Fruit fly (Drosophila melanogaster) whole organism, embryonic: ENCODE measurements around the gene CG13699.

Source experiments
- B-H1 ChIP-seq: fragments of 200-800 bp; sonication (Bioruptor generic); IDR thresholded peaks from 3 replicates; pipeline ENCODE4 v1.3.6; 2022; ENCODE audit warnings: missing biosample characterization, missing genetic modification characterization
- Bgb ChIP-seq: fragments of 200-800 bp; sonication (Bioruptor generic); IDR thresholded peaks from 2 replicates; pipeline ENCODE4 v1.3.6; 2022; ENCODE audit warnings: missing biosample characterization, missing genetic modification characterization; ENCODE audit not compliant: partially characterized antibody
- Blimp-1 ChIP-seq: fragments of 200-800 bp; sonication (Bioruptor generic); optimal IDR thresholded peaks from 3 replicates; lab custom pipeline; 2018; ENCODE audit warnings: missing biosample characterization, missing genetic modification characterization, mild to moderate bottlenecking, moderate library complexity, missing genetic modification reagents
- CG10274 ChIP-seq: fragments of 200-800 bp; sonication (Bioruptor generic); optimal IDR thresholded peaks from 3 replicates; lab custom pipeline; 2017; ENCODE audit warnings: missing biosample characterization, mild to moderate bottlenecking, missing genetic modification characterization
- CG11093 ChIP-seq: fragments of 200-800 bp; sonication (Bioruptor generic); IDR thresholded peaks from 3 replicates; pipeline ENCODE4 v1.3.6; 2022; ENCODE audit warnings: missing biosample characterization, missing genetic modification characterization
- CG11504 ChIP-seq: fragments of 200-800 bp; sonication (Bioruptor generic); optimal IDR thresholded peaks from 3 replicates; lab custom pipeline; 2019; ENCODE audit warnings: missing biosample characterization, mild to moderate bottlenecking, missing genetic modification characterization, moderate library complexity
- CG12236 ChIP-seq: fragments of 200-800 bp; sonication (Bioruptor generic); optimal IDR thresholded peaks from 2 replicates; lab custom pipeline; 2016; ENCODE audit warnings: missing biosample characterization, missing genetic modification characterization
- CG2116 ChIP-seq: fragments of 200-800 bp; sonication (Bioruptor generic); optimal IDR thresholded peaks from 3 replicates; lab custom pipeline; 2018; ENCODE audit warnings: missing biosample characterization, mild to moderate bottlenecking, missing genetic modification characterization
- CG32767 ChIP-seq: fragments of 200-800 bp; sonication (Bioruptor generic); IDR thresholded peaks from 2 replicates; pipeline ENCODE4 v1.3.6; 2022; ENCODE audit warnings: missing biosample characterization, missing genetic modification characterization
- CG6254 ChIP-seq: fragments of 200-800 bp; sonication (Bioruptor generic); optimal IDR thresholded peaks from 3 replicates; lab custom pipeline; 2017; ENCODE audit warnings: mild to moderate bottlenecking, missing biosample characterization, missing genetic modification reagents, missing genetic modification characterization
- CG8388 ChIP-seq: fragments of 200-800 bp; sonication (Bioruptor generic); optimal IDR thresholded peaks from 2 replicates; lab custom pipeline; 2019; ENCODE audit warnings: missing biosample characterization, mild to moderate bottlenecking, missing genetic modification characterization, moderate library complexity
- CG9609 ChIP-seq: fragments of 200-800 bp; sonication (Bioruptor generic); optimal IDR thresholded peaks from 3 replicates; lab custom pipeline; 2016; ENCODE audit warnings: missing biosample characterization, missing genetic modification characterization
- D19A ChIP-seq: fragments of 200-800 bp; optimal IDR thresholded peaks from 3 replicates; lab custom pipeline; 2019; ENCODE audit warnings: missing biosample characterization, mild to moderate bottlenecking, missing genetic modification characterization, moderate library complexity
- Dll ChIP-seq: fragments of 200-800 bp; sonication (Bioruptor generic); IDR thresholded peaks from 4 replicates; pipeline ENCODE4 v1.3.6; 2022; ENCODE audit warnings: missing biosample characterization, missing genetic modification characterization; ENCODE audit not compliant: partially characterized antibody
- Drgx ChIP-seq: fragments of 200-800 bp; sonication (Bioruptor generic); IDR thresholded peaks from 2 replicates; pipeline ENCODE4 v1.3.6; 2022; ENCODE audit warnings: missing biosample characterization, missing genetic modification characterization
- Elba2 ChIP-seq: fragments of 200-800 bp; sonication (Bioruptor generic); optimal IDR thresholded peaks from 3 replicates; lab custom pipeline; 2016; ENCODE audit warnings: missing biosample characterization, missing genetic modification characterization
- Ets65A ChIP-seq: fragments of 200-800 bp; sonication (Bioruptor generic); peaks from one replicate; lab custom pipeline; 2016; ENCODE audit warnings: missing biosample characterization, missing genetic modification characterization
- Med ChIP-seq: fragments of 200-800 bp; sonication (Bioruptor generic); peaks from one replicate; lab custom pipeline; 2016; ENCODE audit warnings: missing biosample characterization, missing genetic modification characterization, mild to moderate bottlenecking, inconsistent platforms, moderate library complexity
- Rx ChIP-seq: fragments of 200-800 bp; sonication (Bioruptor generic); IDR thresholded peaks from 2 replicates; pipeline ENCODE4 v1.3.6; 2022; ENCODE audit warnings: missing biosample characterization, missing genetic modification characterization
- Xrp1 ChIP-seq: fragments of 200-800 bp; sonication (Bioruptor generic); IDR thresholded peaks from 2 replicates; pipeline ENCODE4 v1.3.6; 2022; ENCODE audit warnings: missing biosample characterization, missing genetic modification characterization
- bsh ChIP-seq, 2 experiments: fragments of 200-800 bp; sonication (Bioruptor generic); optimal IDR thresholded peaks; 2 replicates each; lab custom pipeline; 2017 to 2018; ENCODE audit warnings: mild to moderate bottlenecking in 2 of 2, missing biosample characterization in 2 of 2, missing genetic modification characterization in 2 of 2, moderate library complexity in 1 of 2
- cad ChIP-seq: fragments of >200 bp; optimal IDR thresholded peaks from 2 replicates; lab custom pipeline; 2017; ENCODE audit warnings: missing biosample characterization, missing genetic modification characterization
- corto ChIP-seq: fragments of 200-800 bp; sonication (Bioruptor generic); optimal IDR thresholded peaks from 2 replicates; lab custom pipeline; 2016; ENCODE audit warnings: missing biosample characterization, mild to moderate bottlenecking, missing genetic modification characterization, moderate library complexity
- disco-r ChIP-seq: fragments of 200-800 bp; sonication (Bioruptor generic); optimal IDR thresholded peaks from 2 replicates; lab custom pipeline; 2016; ENCODE audit warnings: missing biosample characterization, missing genetic modification characterization
- emc ChIP-seq: fragments of 200-800 bp; sonication (Bioruptor generic); optimal IDR thresholded peaks from 2 replicates; lab custom pipeline; 2016; ENCODE audit warnings: missing biosample characterization, missing genetic modification characterization
- esg ChIP-seq: fragments of 200-800 bp; sonication (Bioruptor generic); conservative IDR thresholded peaks from 2 replicates; pipeline ENCODE4 v1.3.6; 2022; ENCODE audit warnings: missing biosample characterization, missing genetic modification characterization
- lbe ChIP-seq: fragments of 200-800 bp; sonication (Bioruptor generic); optimal IDR thresholded peaks from 2 replicates; lab custom pipeline; 2016; ENCODE audit warnings: missing biosample characterization, mild to moderate bottlenecking, missing genetic modification characterization
- lov ChIP-seq, 2 experiments: fragments of 200-800 bp in 1 of 2; fragments of >200 bp in 1 of 2; sonication (Bioruptor generic) in 1 of 2; IDR thresholded peaks in 1 of 2; optimal IDR thresholded peaks in 1 of 2; 2 replicates in 1 of 2; 3 replicates in 1 of 2; pipeline versions ENCODE4 v1.3.6 to Lab custom; 2017 to 2022; ENCODE audit warnings: missing biosample characterization in 1 of 2, missing genetic modification characterization in 1 of 2
- nmo ChIP-seq: fragments of 200-800 bp; sonication (Bioruptor generic); optimal IDR thresholded peaks from 2 replicates; lab custom pipeline; 2018; ENCODE audit warnings: missing biosample characterization, mild to moderate bottlenecking, missing genetic modification characterization, moderate library complexity
- nom ChIP-seq: fragments of 200-800 bp; sonication (Bioruptor generic); optimal IDR thresholded peaks from 2 replicates; lab custom pipeline; 2017; ENCODE audit warnings: missing biosample characterization, missing genetic modification characterization, mild to moderate bottlenecking, moderate library complexity, missing genetic modification reagents
- odd ChIP-seq: fragments of 200-800 bp; sonication (Bioruptor generic); optimal IDR thresholded peaks from 2 replicates; lab custom pipeline; 2017; ENCODE audit warnings: missing biosample characterization, mild to moderate bottlenecking, missing genetic modification characterization
- prd ChIP-seq, 3 experiments: fragments of >200 bp in 2 of 3; fragments of 200-800 bp in 1 of 3; sonication (Bioruptor generic) in 1 of 3; optimal IDR thresholded peaks in 2 of 3; IDR thresholded peaks in 1 of 3; 2 replicates in 2 of 3; 3 replicates in 1 of 3; pipeline versions ENCODE4 v1.3.6 to Lab custom; 2017 to 2022; ENCODE audit warnings: missing biosample characterization in 1 of 3, missing genetic modification characterization in 1 of 3
- psq ChIP-seq: fragments of 200-800 bp; sonication (Bioruptor generic); optimal IDR thresholded peaks from 2 replicates; lab custom pipeline; 2017; ENCODE audit warnings: missing biosample characterization, missing genetic modification characterization
- row ChIP-seq: fragments of 200-800 bp; sonication (Bioruptor generic); IDR thresholded peaks from 3 replicates; pipeline ENCODE4 v1.3.6; 2022; ENCODE audit warnings: missing biosample characterization, missing genetic modification characterization
- sens ChIP-seq: fragments of 200-800 bp; sonication (Bioruptor generic); peaks from one replicate; lab custom pipeline; 2016; ENCODE audit warnings: missing biosample characterization, missing genetic modification characterization
- slbo ChIP-seq: fragments of 200-800 bp; sonication (Bioruptor generic); IDR thresholded peaks from 2 replicates; pipeline ENCODE4 v1.3.6; 2022; ENCODE audit warnings: missing biosample characterization, missing genetic modification characterization
- tna ChIP-seq: fragments of 200-800 bp; sonication (Bioruptor generic); IDR thresholded peaks from 2 replicates; pipeline ENCODE4 v1.3.6; 2022; ENCODE audit warnings: missing biosample characterization, missing genetic modification characterization; ENCODE audit not compliant: partially characterized antibody
- toy ChIP-seq: fragments of 200-800 bp; sonication (Bioruptor generic); IDR thresholded peaks from 2 replicates; pipeline ENCODE4 v1.3.6; 2022; ENCODE audit warnings: missing biosample characterization, missing genetic modification characterization
- vnd ChIP-seq: fragments of 200-800 bp; sonication (Bioruptor generic); IDR thresholded peaks from 3 replicates; pipeline ENCODE4 v1.3.6; 2022; ENCODE audit warnings: missing biosample characterization, missing genetic modification characterization; ENCODE audit not compliant: partially characterized antibody

CG13699 gene

DNA sequence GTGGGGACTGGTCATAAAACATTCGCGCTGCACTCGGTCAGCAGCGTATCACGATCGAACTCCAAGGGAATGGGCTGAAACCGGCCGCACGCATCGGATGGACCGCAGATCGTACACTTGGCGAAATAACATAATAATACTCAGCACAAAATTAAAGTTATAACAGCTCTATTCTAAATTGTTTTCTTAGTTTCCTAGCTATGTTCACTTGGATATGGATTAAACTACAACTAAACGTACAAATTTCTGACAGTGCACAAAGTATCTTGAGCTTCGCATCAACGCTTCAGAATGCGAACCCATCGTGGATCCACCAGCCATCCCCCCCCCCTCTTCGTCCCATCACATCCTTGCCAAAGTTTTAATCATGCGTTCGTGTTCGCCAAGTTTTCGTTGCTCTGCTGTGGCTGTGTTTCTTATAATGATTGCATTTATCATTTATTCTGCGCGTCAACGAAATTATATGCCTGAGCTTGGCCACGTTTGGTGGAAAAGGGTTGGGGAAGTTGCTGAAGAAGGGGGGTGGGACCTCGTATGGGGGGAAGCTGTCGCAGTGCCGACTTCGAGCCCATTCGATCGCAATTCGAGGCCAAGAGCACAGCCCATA is 32.8 kb upstream of the CG13699 start (continued):
- TF ChIP-seq disco-r (GFP tag; lab: Kevin White, UChicago) (no peak), Bgb (GFP tag; lab: Robert Waterston, UW) (no peak), CG6254 (GFP tag; lab: Kevin White, UChicago) (no peak), cad (no peak), Ets65A (GFP tag; lab: Kevin White, UChicago) (no peak), CG9609 (no peak), esg (GFP tag; lab: Robert Waterston, UW) (no peak), Dll (GFP tag; lab: Robert Waterston, UW) (no peak), prd (optimal IDR thresholded peaks at IDR 0.05; lab: Kevin White, UChicago) (no peak), prd (GFP tag; IDR thresholded peaks at IDR 0.05; lab: Robert Waterston, UW) (peak; percentile 29; the same call in 1 of the 3 replicates), Drgx (GFP tag; lab: Robert Waterston, UW) (peak; percentile 61), CG2116 (GFP tag; lab: Kevin White, UChicago) (no peak), nmo (GFP tag; lab: Kevin White, UChicago) (no peak), Rx (GFP tag; lab: Robert Waterston, UW) (no peak), CG32767 (0 out of 2 replicates have a peak, but pooled peaks have one; percentile 17), CG11093 (GFP tag; lab: Robert Waterston, UW) (no peak), Med (no peak), Elba2 (GFP tag; lab: Kevin White, UChicago) (no peak), psq (GFP tag; lab: Kevin White, UChicago) (no peak), CG8388 (GFP tag; lab: Kevin White, UChicago) (no peak), vnd (GFP tag; lab: Robert Waterston, UW) (no peak)

DNA sequence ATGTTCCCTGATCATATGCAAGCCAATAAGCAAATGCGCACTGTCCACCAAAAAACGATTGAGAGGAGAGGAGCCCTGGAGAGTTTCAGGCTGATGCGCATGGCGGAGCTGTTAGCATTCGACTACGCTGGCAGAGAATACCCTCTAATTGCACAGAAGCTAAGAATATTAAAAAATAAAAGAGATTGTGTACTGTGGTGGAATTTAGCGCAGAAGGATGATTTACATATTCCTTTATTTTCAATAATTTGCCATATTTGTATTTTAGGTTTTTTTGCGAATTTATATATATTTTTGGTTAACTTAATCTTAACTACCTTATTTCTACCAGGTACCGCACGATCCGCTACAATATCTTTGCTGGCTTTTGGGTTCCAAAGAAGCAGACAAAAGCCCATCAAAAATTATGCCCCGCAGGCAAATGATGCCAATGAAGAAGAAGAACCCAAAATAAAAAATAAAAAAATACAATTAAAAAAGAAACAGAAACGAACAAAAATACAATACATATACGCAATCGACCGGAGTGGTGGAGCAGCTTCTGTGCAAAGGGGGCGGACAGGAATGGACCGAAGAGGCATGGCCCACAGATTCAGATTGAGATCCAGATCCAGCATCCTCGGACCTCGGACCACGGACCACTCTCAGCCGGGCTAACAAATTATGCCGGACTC is 32.1 kb upstream of the CG13699 start:
- TF ChIP-seq tna (GFP tag; lab: Robert Waterston, UW) = no peak
- TF ChIP-seq lbe (GFP tag; lab: Kevin White, UChicago) = peak; percentile 84
- TF ChIP-seq row (GFP tag; lab: Robert Waterston, UW) = peak; percentile 26; the same call in 1 of the 3 replicates
- peak; percentile 70 for TF ChIP-seq corto (GFP tag; lab: Kevin White, UChicago)
- peak; percentile 11 for TF ChIP-seq CG11504 (tag; lab: Kevin White, UChicago)
- TF ChIP-seq Blimp-1 = peak; percentile 5
- no peak for TF ChIP-seq emc (GFP tag; lab: Kevin White, UChicago)
- peak; percentile 22 for TF ChIP-seq sens
- peak; percentile 75 for TF ChIP-seq nom (GFP tag; lab: Kevin White, UChicago)
- TF ChIP-seq odd = no peak
- no peak for TF ChIP-seq B-H1 (GFP tag; lab: Robert Waterston, UW)
- peak; percentile 76 for TF ChIP-seq CG10274
- TF ChIP-seq bsh (GFP tag; optimal IDR thresholded peaks at IDR 0.05; lab: Kevin White, UChicago) = peak; percentile 24 to 62
- TF ChIP-seq lov (optimal IDR thresholded peaks at IDR 0.05; lab: Kevin White, UChicago) = no peak
- TF ChIP-seq lov (GFP tag; IDR thresholded peaks at IDR 0.05; lab: Robert Waterston, UW) = peak; percentile 14; the same call in 1 of the 3 replicates
- TF ChIP-seq CG12236 = no peak
- peak; percentile 10 for TF ChIP-seq D19A
- TF ChIP-seq slbo = 0 out of 2 replicates have a peak, but pooled peaks have one; percentile 4
- TF ChIP-seq Med = peak; percentile 62
- 0 out of 2 replicates have a peak, but pooled peaks have one; percentile 11 for TF ChIP-seq Xrp1 (GFP tag; lab: Robert Waterston, UW)
- no peak for TF ChIP-seq toy
